Fruit fly (Drosophila melanogaster): Measurements from ENCODE around the gene I-t.
A peak's percentile ranks its signal among the peaks of the same experiment; 100 is the strongest.

I-t gene

dm6 chr3R:11655873-11656374 is 47.9 kb upstream of the I-t start, which contains the start of gene CG42327 (continued):
- TF ChIP-seq ci (GFP tag; IDR thresholded peaks at IDR 0.05): peak; percentile 99
- TF ChIP-seq CG9215 (GFP tag; IDR thresholded peaks at IDR 0.05): peak; percentile 73
- TF ChIP-seq pfk (GFP tag; optimal IDR thresholded peaks at IDR 0.05): no peak
- TF ChIP-seq CG4404 (GFP tag; IDR thresholded peaks at IDR 0.05): peak; percentile 88
- peak; percentile 92 for TF ChIP-seq Hmr (GFP tag; optimal IDR thresholded peaks at IDR 0.05)
- TF ChIP-seq prd (optimal IDR thresholded peaks at IDR 0.05): no peak
- TF ChIP-seq prd (GFP tag; IDR thresholded peaks at IDR 0.05): peak; percentile 96
- TF ChIP-seq btn (GFP tag; optimal IDR thresholded peaks at IDR 0.05): peak; percentile 79
- TF ChIP-seq tx (GFP tag; optimal IDR thresholded peaks at IDR 0.05): peak; percentile 24
- peak; percentile 48 for TF ChIP-seq Fer2 (tag; optimal IDR thresholded peaks at IDR 0.05)
- peak; percentile 86 for TF ChIP-seq gt (GFP tag; IDR thresholded peaks at IDR 0.05)
- peak; percentile 4 for TF ChIP-seq Kr (GFP tag; optimal IDR thresholded peaks at IDR 0.05)
- peak; percentile 20 for TF ChIP-seq CG14965 (GFP tag; optimal IDR thresholded peaks at IDR 0.05; ENCODE audit: borderline replicate concordance)
- peak; percentile 91 for TF ChIP-seq grau (tag; optimal IDR thresholded peaks at IDR 0.05)
- TF ChIP-seq CG16779 (GFP tag; IDR thresholded peaks at IDR 0.05): peak; percentile 51; the same call in 1 of the 2 replicates
- TF ChIP-seq HLHmδ (GFP tag; optimal IDR thresholded peaks at IDR 0.05): no peak
- peak; percentile 92 for TF ChIP-seq chn (GFP tag; optimal IDR thresholded peaks at IDR 0.05)
- TF ChIP-seq Dip3 (GFP tag; optimal IDR thresholded peaks at IDR 0.05): peak; percentile 48
- peak; percentile 83 for TF ChIP-seq CG4854 (GFP tag; optimal IDR thresholded peaks at IDR 0.05)
- TF ChIP-seq CG16813 (GFP tag; IDR thresholded peaks at IDR 0.05; ENCODE audit: partially characterized antibody): 0 out of 3 replicates have a peak, but pooled peaks have one; percentile 23
- peak; percentile 82 for TF ChIP-seq Antp (GFP tag; optimal IDR thresholded peaks at IDR 0.05)
- peak; percentile 88 for TF ChIP-seq CG6683 (GFP tag; optimal IDR thresholded peaks at IDR 0.05)
- TF ChIP-seq ssp (GFP tag; IDR thresholded peaks at IDR 0.05): peak; percentile 87
- peak; percentile 74 to 96 for TF ChIP-seq Hr51 (GFP tag; optimal IDR thresholded peaks at IDR 0.05)
- TF ChIP-seq CG10274 (GFP tag; optimal IDR thresholded peaks at IDR 0.05): peak; percentile 70
- TF ChIP-seq E2f2 (GFP tag; IDR thresholded peaks at IDR 0.05): peak; percentile 82
- peak; percentile 83 for TF ChIP-seq bowl (GFP tag; IDR thresholded peaks at IDR 0.05)
- peak; percentile 94 for TF ChIP-seq CG15269 (tag; optimal IDR thresholded peaks at IDR 0.05)
- peak; percentile 98 for TF ChIP-seq oc (tag; optimal IDR thresholded peaks at IDR 0.05)
- 0 out of 2 replicates have a peak, but pooled peaks have one; percentile 54 for TF ChIP-seq ham (GFP tag; IDR thresholded peaks at IDR 0.05)
- peak; percentile 26; the same call in 1 of the 2 replicates for TF ChIP-seq CkIIα-i1 (GFP tag; IDR thresholded peaks at IDR 0.05)
- TF ChIP-seq sd (tag; optimal IDR thresholded peaks at IDR 0.05): peak; percentile 73
- peak; percentile 79 for TF ChIP-seq gsb (GFP tag; IDR thresholded peaks at IDR 0.05)
- peak; percentile 4 for TF ChIP-seq ftz-f1 (GFP tag; optimal IDR thresholded peaks at IDR 0.05)
- peak; percentile 89 for TF ChIP-seq CG8765 (GFP tag; IDR thresholded peaks at IDR 0.05)
- peak; percentile 93 for TF ChIP-seq HHEX (GFP tag; optimal IDR thresholded peaks at IDR 0.05)
- peak; percentile 21 for TF ChIP-seq ash1 (GFP tag; optimal IDR thresholded peaks at IDR 0.05)
- peak; percentile 84 for TF ChIP-seq NC2β (GFP tag; optimal IDR thresholded peaks at IDR 0.05)
- peak; percentile 61; the same call in 1 of the 2 replicates for TF ChIP-seq aop (GFP tag; IDR thresholded peaks at IDR 0.05)
- peak; percentile 31 for TF ChIP-seq CG9797 (GFP tag; optimal IDR thresholded peaks at IDR 0.05)
- peak; percentile 88 for TF ChIP-seq CG5245 (GFP tag; optimal IDR thresholded peaks at IDR 0.05)
- TF ChIP-seq D19A (tag; optimal IDR thresholded peaks at IDR 0.05): peak; percentile 93
- no peak for TF ChIP-seq Dfd (GFP tag; optimal IDR thresholded peaks at IDR 0.05)
- TF ChIP-seq E2f1 (GFP tag; IDR thresholded peaks at IDR 0.05): peak; percentile 96
- TF ChIP-seq Spps (tag; optimal IDR thresholded peaks at IDR 0.05): peak; percentile 94
- peak; percentile 97 for TF ChIP-seq Awh (GFP tag; IDR thresholded peaks at IDR 0.05)
- TF ChIP-seq emc (GFP tag; optimal IDR thresholded peaks at IDR 0.05): no peak
- TF ChIP-seq CG34422 (GFP tag; IDR thresholded peaks at IDR 0.05): peak; percentile 96
- TF ChIP-seq danr (GFP tag; IDR thresholded peaks at IDR 0.05): peak; percentile 87
- peak; percentile 79 for TF ChIP-seq trh (GFP tag; optimal IDR thresholded peaks at IDR 0.05)
- TF ChIP-seq CG7839 (tag; optimal IDR thresholded peaks at IDR 0.05): peak; percentile 93
